Worm (Caenorhabditis elegans) whole organism, early embryonic: ENCODE measurements around the gene C16C8.4.
"Not testable (repeated sequence)": the region's sequence is repeated elsewhere in the genome, so short reads cannot be mapped to it uniquely, and the experiment has no call there.

Source experiments
- B0310.2 ChIP-seq: sonication (generic microtip); optimal IDR thresholded peaks from 2 replicates; lab custom pipeline; 2016; ENCODE audit warnings: mild to moderate bottlenecking, missing genetic modification characterization, missing compliant biosample characterization
- F13C5.2 ChIP-seq: sonication (generic microtip); optimal IDR thresholded peaks from 2 replicates; lab custom pipeline; 2017; ENCODE audit warnings: mild to moderate bottlenecking, missing genetic modification characterization, inconsistent platforms, missing compliant biosample characterization
- aly-1 ChIP-seq: sonication (generic microtip); optimal IDR thresholded peaks from 2 replicates; lab custom pipeline; 2016; ENCODE audit warnings: missing genetic modification characterization, missing compliant biosample characterization
- ama-1 ChIP-seq: fragments of 150-350 bp; optimal IDR thresholded peaks from 2 replicates; lab custom pipeline; 2014
- ceh-13 ChIP-seq: fragments of 200-800 bp; sonication (Bioruptor generic); optimal IDR thresholded peaks from 2 replicates; lab custom pipeline; 2018; ENCODE audit warnings: mild to moderate bottlenecking, missing genetic modification characterization, missing compliant biosample characterization
- ceh-36 ChIP-seq: sonication (generic microtip); optimal IDR thresholded peaks from 2 replicates; lab custom pipeline; 2016; ENCODE audit warnings: missing genetic modification characterization, inconsistent platforms, missing compliant biosample characterization
- ets-7 ChIP-seq: sonication (generic microtip); optimal IDR thresholded peaks from 2 replicates; lab custom pipeline; 2016; ENCODE audit warnings: missing genotype, missing genetic modification characterization, missing compliant biosample characterization
- flt-1 ChIP-seq: fragments of 200-800 bp; sonication (Bioruptor generic); IDR thresholded peaks from 2 replicates; pipeline ENCODE4 v1.3.6; 2022; ENCODE audit warnings: missing genetic modification characterization, missing compliant biosample characterization
- hmbx-1 ChIP-seq: sonication (generic microtip); optimal IDR thresholded peaks from 2 replicates; lab custom pipeline; 2016; ENCODE audit warnings: mild to moderate bottlenecking, missing genetic modification characterization, missing compliant biosample characterization
- hmg-4 ChIP-seq: fragments of 200-800 bp; sonication (Bioruptor generic); optimal IDR thresholded peaks from 2 replicates; lab custom pipeline; 2018; ENCODE audit warnings: mild to moderate bottlenecking, missing genetic modification characterization, missing compliant biosample characterization
- hnd-1 ChIP-seq: sonication (generic microtip); optimal IDR thresholded peaks from 2 replicates; lab custom pipeline; 2016; ENCODE audit warnings: missing genetic modification characterization, missing compliant biosample characterization
- pes-1 ChIP-seq: fragments of 200-800 bp; sonication (Bioruptor generic); IDR thresholded peaks from 2 replicates; pipeline ENCODE4 v1.3.6; 2022; ENCODE audit warnings: missing genetic modification reagents, missing genetic modification characterization, missing compliant biosample characterization
- scrt-1 ChIP-seq: fragments of 200-800 bp; sonication (Bioruptor generic); IDR thresholded peaks from 2 replicates; pipeline ENCODE4 v1.3.6; 2022; ENCODE audit warnings: missing genetic modification characterization, missing compliant biosample characterization
- sea-1 ChIP-seq: fragments of 200-800 bp; sonication (Bioruptor generic); conservative IDR thresholded peaks from 2 replicates; pipeline ENCODE4 v1.3.6; 2022; ENCODE audit warnings: missing genetic modification characterization, missing compliant biosample characterization
- tbx-11 ChIP-seq: fragments of 200-800 bp; sonication (Bioruptor generic); IDR thresholded peaks from 2 replicates; pipeline ENCODE4 v1.3.6; 2022; ENCODE audit warnings: missing genetic modification characterization, missing compliant biosample characterization
- tbx-37 ChIP-seq: fragments of 200-800 bp; sonication (Bioruptor generic); conservative IDR thresholded peaks from 2 replicates; pipeline ENCODE4 v1.3.6; 2022; ENCODE audit warnings: missing genetic modification reagents, missing genetic modification characterization, missing compliant biosample characterization
- tra-4 ChIP-seq: sonication (generic microtip); optimal IDR thresholded peaks from 2 replicates; lab custom pipeline; 2017; ENCODE audit warnings: missing genetic modification characterization, missing compliant biosample characterization

The C16C8.4 gene

DNA sequence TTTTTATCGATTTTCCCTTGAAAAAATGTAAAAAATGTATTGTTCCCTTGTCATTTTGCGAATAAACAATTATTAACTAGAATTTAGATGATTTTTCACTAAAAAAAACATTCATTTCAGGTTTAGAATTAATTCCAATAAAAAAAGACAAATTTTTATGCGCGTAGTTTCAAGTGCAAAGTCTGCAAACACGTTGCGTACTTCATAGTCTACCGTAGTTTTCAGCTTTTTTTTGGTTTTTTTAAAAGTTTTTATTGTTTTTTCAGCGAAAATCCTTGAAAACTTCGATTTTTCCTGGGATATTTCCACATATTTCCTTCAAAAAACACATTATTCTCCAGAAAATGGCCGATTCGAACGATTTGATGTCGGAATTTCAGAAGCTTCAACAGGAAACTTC, 9.3 kb upstream of the C16C8.4 start, which contains the start of gene C16C8.11:
Gene C16C8.11, plus strand, starts transcription at position 188 of the 400 bp plus-strand sequence.
- TF ChIP-seq ceh-36 (tag; lab: Kevin White, UChicago) (no peak), ets-7 (tag; lab: Kevin White, UChicago) (no peak), hmg-4 (GFP tag; lab: Kevin White, UChicago) (no peak), ceh-13 (GFP tag; lab: Kevin White, UChicago) (no peak), flt-1 (GFP tag; lab: Robert Waterston, UW) (no peak), scrt-1 (GFP tag; lab: Robert Waterston, UW) (no peak)

- TF ChIP-seq tbx-11 (GFP tag; lab: Robert Waterston, UW) = no peak
- no peak for TF ChIP-seq tbx-37 (GFP tag; lab: Robert Waterston, UW)
Observed at ce11 chrII:3452421-3452820, 8.2 kb upstream of the C16C8.4 start, which contains the start of gene C16C8.12. Gene C16C8.12, plus strand, starts transcription at chrII:3452721.

DNA sequence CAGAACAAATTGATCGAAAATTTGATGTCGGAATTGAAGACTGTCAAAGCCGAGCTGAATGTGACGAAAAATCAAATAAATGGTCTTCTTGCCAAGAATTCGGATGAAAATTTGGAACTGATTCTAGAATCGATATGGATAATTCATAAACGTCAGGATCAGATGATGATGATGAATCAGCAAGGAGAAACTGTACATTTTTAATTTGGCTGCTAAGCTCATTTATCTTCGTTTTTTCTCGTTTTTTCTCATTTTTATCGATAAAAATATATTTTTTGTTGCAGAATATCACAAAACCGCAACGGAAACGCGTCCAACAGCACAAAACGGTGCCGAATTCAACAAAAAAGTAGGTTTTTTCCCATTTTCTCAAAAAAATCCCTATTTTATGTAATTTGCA, 5.3 kb upstream of the C16C8.4 start, which contains the start of gene C16C8.14:
Gene C16C8.14, plus strand, starts transcription at position 301 of the 400 bp plus-strand sequence.
- not testable (repeated sequence) for TF ChIP-seq pes-1 (GFP tag; lab: Robert Waterston, UW); aly-1 (tag; lab: Kevin White, UChicago); ama-1 (lab: Kevin White, UChicago)

DNA sequence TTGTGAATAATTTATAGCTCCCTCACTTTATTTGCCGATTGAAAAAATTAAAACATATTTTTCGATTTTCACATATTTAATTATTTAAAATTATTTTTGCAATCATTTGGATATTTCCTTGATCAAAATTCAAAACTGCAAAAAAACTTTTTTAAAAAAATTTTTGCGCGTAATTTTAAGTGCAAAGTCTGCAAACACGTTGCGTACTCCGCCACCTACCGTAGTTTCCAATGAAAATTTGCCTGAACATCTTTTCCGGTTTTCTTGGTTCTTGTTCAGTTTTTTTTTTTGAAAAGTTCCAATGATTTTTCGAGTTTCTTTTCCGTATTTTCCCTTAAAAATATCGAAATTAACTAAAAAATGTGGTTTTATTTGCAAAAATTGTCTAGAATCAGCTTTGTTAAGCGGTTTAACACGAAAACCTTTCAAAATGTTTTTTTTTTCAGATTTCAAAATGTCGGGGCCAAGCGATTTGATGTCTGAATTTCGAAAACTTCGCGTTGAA, 4.6 kb upstream of the C16C8.4 start, which contains the start of gene C16C8.25:
Gene C16C8.25, plus strand, starts transcription at position 455 of the 505 bp plus-strand sequence.
- TF ChIP-seq hnd-1 (tag; lab: Kevin White, UChicago) (no peak), pes-1 (GFP tag; lab: Robert Waterston, UW) (no peak), aly-1 (tag; lab: Kevin White, UChicago) (no peak), ceh-13 (GFP tag; lab: Kevin White, UChicago) (no peak), tbx-11 (GFP tag; lab: Robert Waterston, UW) (no peak)

- TF ChIP-seq tbx-11 (GFP tag; lab: Robert Waterston, UW) = no peak
- TF ChIP-seq ama-1 (lab: Kevin White, UChicago) = no peak
- TF ChIP-seq ets-7 (tag; lab: Kevin White, UChicago) = no peak
- TF ChIP-seq scrt-1 (GFP tag; lab: Robert Waterston, UW) = no peak
- no peak for TF ChIP-seq pes-1 (GFP tag; lab: Robert Waterston, UW)
- TF ChIP-seq aly-1 (tag; lab: Kevin White, UChicago) = no peak
- no peak for TF ChIP-seq tbx-37 (GFP tag; lab: Robert Waterston, UW)
- no peak for TF ChIP-seq hnd-1 (tag; lab: Kevin White, UChicago)
- no peak for TF ChIP-seq hmg-4 (GFP tag; lab: Kevin White, UChicago)
- TF ChIP-seq B0310.2 (tag; lab: Kevin White, UChicago) = no peak
- no peak for TF ChIP-seq hmbx-1 (tag; lab: Kevin White, UChicago)
- TF ChIP-seq sea-1 (GFP tag; lab: Robert Waterston, UW) = no peak
- TF ChIP-seq tra-4 (tag; lab: Kevin White, UChicago) = no peak
- no peak for TF ChIP-seq ceh-13 (GFP tag; lab: Kevin White, UChicago)
- TF ChIP-seq F13C5.2 = no peak
- TF ChIP-seq flt-1 (GFP tag; lab: Robert Waterston, UW) = no peak
- TF ChIP-seq ceh-36 (tag; lab: Kevin White, UChicago) = no peak
Observed at ce11 chrII:3447906-3448305, 3.7 kb upstream of the C16C8.4 start, which contains the start of gene C16C8.21. Gene C16C8.21, plus strand, starts transcription at chrII:3448206.

- TF ChIP-seq ceh-36 (tag; lab: Kevin White, UChicago) (no peak), sea-1 (GFP tag; lab: Robert Waterston, UW) (no peak), scrt-1 (GFP tag; lab: Robert Waterston, UW) (no peak), ama-1 (lab: Kevin White, UChicago) (no peak)
Observed at ce11 chrII:3446647-3447046, 2.5 kb upstream of the C16C8.4 start, which contains the start of the genes C16C8.20 and gldi-6. Gene C16C8.20, plus strand, starts transcription at chrII:3446947. Gene gldi-6, plus strand, starts transcription at chrII:3446947.

- TF ChIP-seq ama-1 (lab: Kevin White, UChicago) = no peak
Observed at ce11 chrII:3445285-3445806, 1.2 kb upstream of the C16C8.4 start, which contains the start of the genes C16C8.5 and C16C8.16. Gene C16C8.5, minus strand, starts transcription at chrII:3445385. Gene C16C8.16, plus strand, starts transcription at chrII:3445756.

ce11 chrII:3443154-3443553, 1.0 kb downstream of the C16C8.4 start, which contains the start of gene C16C8.22:
Gene C16C8.22, minus strand, starts transcription at chrII:3443254.
- TF ChIP-seq F13C5.2 (no peak), tbx-37 (GFP tag; lab: Robert Waterston, UW) (no peak), tra-4 (tag; lab: Kevin White, UChicago) (no peak), ama-1 (lab: Kevin White, UChicago) (no peak), ceh-36 (tag; lab: Kevin White, UChicago) (no peak), aly-1 (tag; lab: Kevin White, UChicago) (no peak), ceh-13 (GFP tag; lab: Kevin White, UChicago) (no peak), tbx-11 (GFP tag; lab: Robert Waterston, UW) (no peak), pes-1 (GFP tag; lab: Robert Waterston, UW) (no peak), sea-1 (GFP tag; lab: Robert Waterston, UW) (no peak), hmbx-1 (tag; lab: Kevin White, UChicago) (no peak), hmg-4 (GFP tag; lab: Kevin White, UChicago) (no peak), flt-1 (GFP tag; lab: Robert Waterston, UW) (no peak), B0310.2 (tag; lab: Kevin White, UChicago) (no peak), ets-7 (tag; lab: Kevin White, UChicago) (no peak), scrt-1 (GFP tag; lab: Robert Waterston, UW) (no peak), hnd-1 (tag; lab: Kevin White, UChicago) (no peak)
